Comparison of ENCODE assay signal across 5 worm cellular contexts in genomic region chrIV:15235856-15236255, ce11.
TF ChIP-seq lines count a peak whose summit lies in the region.

Gene lgc-52, plus strand, starts transcription at chrIV:15236123.

TF ChIP-seq in whole organism, L1 larva, 84 proteins besides CTCF, POLR2A, EP300 and RAD21:
- TF ChIP-seq mep-1 (tag; optimal IDR thresholded peaks at IDR 0.05; lab: Kevin White, UChicago) = no peak
- no peak for TF ChIP-seq unc-62 (GFP tag; optimal IDR thresholded peaks at IDR 0.05; lab: Kevin White, UChicago)
- no peak for TF ChIP-seq vab-15 (tag; optimal IDR thresholded peaks at IDR 0.05; lab: Kevin White, UChicago)
- TF ChIP-seq fkh-10 (GFP tag; optimal IDR thresholded peaks at IDR 0.05; lab: Kevin White, UChicago) = peak; percentile 39

TF ChIP-seq in whole organism, L3 larva, 47 proteins besides CTCF, POLR2A, EP300 and RAD21:
- no peak for TF ChIP-seq jun-1 (tag; optimal IDR thresholded peaks at IDR 0.05; lab: Kevin White, UChicago)
- TF ChIP-seq fkh-10 (GFP tag; optimal IDR thresholded peaks at IDR 0.05; lab: Kevin White, UChicago) = peak; percentile 6

TF ChIP-seq in whole organism, L4 larva, 104 proteins besides CTCF, POLR2A, EP300 and RAD21:
- TF ChIP-seq jun-1 (tag; optimal IDR thresholded peaks at IDR 0.05; lab: Kevin White, UChicago) (no peak), fkh-10 (GFP tag; optimal IDR thresholded peaks at IDR 0.05; lab: Kevin White, UChicago) (peak; percentile 17)

TF ChIP-seq in whole organism, late embryonic, 69 proteins besides CTCF, POLR2A, EP300 and RAD21:
- TF ChIP-seq ceh-31 (tag; optimal IDR thresholded peaks at IDR 0.05; lab: Kevin White, UChicago) = no peak
- TF ChIP-seq elt-2 (tag; optimal IDR thresholded peaks at IDR 0.05; lab: Kevin White, UChicago) = no peak
- TF ChIP-seq ztf-16 (tag; optimal IDR thresholded peaks at IDR 0.05; lab: Kevin White, UChicago) = no peak
- no peak for TF ChIP-seq T23F11.4 (GFP tag; optimal IDR thresholded peaks at IDR 0.05; lab: Kevin White, UChicago)
- TF ChIP-seq unc-42 (tag; optimal IDR thresholded peaks at IDR 0.05; lab: Kevin White, UChicago) = peak; percentile 71

TF ChIP-seq in whole organism, mixed stage, embryonic, 35 proteins besides CTCF, POLR2A, EP300 and RAD21:
- TF ChIP-seq ces-1 (GFP tag; optimal IDR thresholded peaks at IDR 0.05; lab: Kevin White, UChicago) = peak; percentile 62
- no peak for TF ChIP-seq mls-2 (tag; optimal IDR thresholded peaks at IDR 0.05; lab: Kevin White, UChicago)
TF ChIP-seq in whole organism, mixed stage, embryonic: peak in this region for 1.

Comparison
In these comparisons a context has a peak if more than half of its experiments do, and no peak if none do; other contexts are left out.
1. Of the 29 proteins assayed by ChIP-seq in both whole organism, L4 larva and whole organism, L1 larva: peak only in whole organism, L4 larva: none; only in whole organism, L1 larva: none; in both: fkh-10; in neither: 28.